Worm (Caenorhabditis elegans) whole organism, young adult: ENCODE results near the gene ifet-1.

Source experiments
- B0336.3 ChIP-seq: fragments of 200-800 bp; sonication (Bioruptor generic); IDR thresholded peaks from 2 replicates; pipeline ENCODE4 v1.3.6; 2022; ENCODE audit warnings: missing genetic modification characterization, missing compliant biosample characterization
- C06A6.2 ChIP-seq: fragments of 200-800 bp; sonication (Bioruptor generic); conservative IDR thresholded peaks from 2 replicates; pipeline ENCODE4 v1.3.6; 2022; ENCODE audit warnings: missing genetic modification characterization, missing compliant biosample characterization
- D2030.7 ChIP-seq: fragments of 200-800 bp; sonication (Bioruptor generic); IDR thresholded peaks from 2 replicates; pipeline ENCODE4 v1.3.6; 2022; ENCODE audit warnings: missing genetic modification reagents, missing genetic modification characterization, missing compliant biosample characterization
- F10E7.11 ChIP-seq: sonication (generic microtip); optimal IDR thresholded peaks from 2 replicates; lab custom pipeline; 2017; ENCODE audit warnings: mild to moderate bottlenecking, missing genetic modification characterization, moderate library complexity, missing compliant biosample characterization
- F23B12.7 ChIP-seq: sonication (generic microtip); optimal IDR thresholded peaks from 2 replicates; lab custom pipeline; 2017; ENCODE audit warnings: missing genetic modification characterization, mild to moderate bottlenecking, missing compliant biosample characterization, antibody characterized with exemption, moderate library complexity; ENCODE audit not compliant: insufficient read depth
- F33H1.4 ChIP-seq: fragments of 200-800 bp; sonication (Bioruptor generic); IDR thresholded peaks from 2 replicates; pipeline ENCODE4 v1.3.6; 2022; ENCODE audit warnings: missing genetic modification reagents, missing genetic modification characterization, missing compliant biosample characterization
- F49E8.2 ChIP-seq: sonication (generic microtip); optimal IDR thresholded peaks from 3 replicates; lab custom pipeline; 2017; ENCODE audit warnings: missing genetic modification characterization, mild to moderate bottlenecking, missing compliant biosample characterization, antibody characterized with exemption, moderate library complexity; ENCODE audit not compliant: insufficient read depth
- F57C9.4 ChIP-seq: sonication (generic microtip); optimal IDR thresholded peaks from 2 replicates; lab custom pipeline; 2017; ENCODE audit warnings: mild to moderate bottlenecking, missing genetic modification characterization, missing compliant biosample characterization
- K11D2.4 ChIP-seq: fragments of 200-800 bp; sonication (Bioruptor generic); IDR thresholded peaks from 2 replicates; pipeline ENCODE4 v1.3.6; 2022; ENCODE audit warnings: missing genetic modification reagents, missing genetic modification characterization, missing compliant biosample characterization
- Y53G8AR.9 ChIP-seq: fragments of 200-800 bp; sonication (Bioruptor generic); conservative IDR thresholded peaks from 2 replicates; pipeline ENCODE4 v1.3.6; 2022; ENCODE audit warnings: missing genetic modification reagents, missing genetic modification characterization, missing compliant biosample characterization
- ZK185.1 ChIP-seq: sonication (generic microtip); optimal IDR thresholded peaks from 2 replicates; lab custom pipeline; 2016; ENCODE audit warnings: mild to moderate bottlenecking, missing genetic modification characterization, missing compliant biosample characterization; ENCODE audit not compliant: poor library complexity, severe bottlenecking
- akir-1 ChIP-seq: fragments of 200-800 bp; sonication (Bioruptor generic); optimal IDR thresholded peaks from 2 replicates; lab custom pipeline; 2018; ENCODE audit warnings: mild to moderate bottlenecking, missing genetic modification characterization, moderate library complexity, missing compliant biosample characterization
- atf-7 ChIP-seq: sonication (generic microtip); optimal IDR thresholded peaks from 2 replicates; lab custom pipeline; 2017; ENCODE audit warnings: mild to moderate bottlenecking, missing genetic modification characterization, missing compliant biosample characterization
- attf-6 ChIP-seq: fragments of 200-800 bp; sonication (Bioruptor generic); IDR thresholded peaks from 2 replicates; pipeline ENCODE4 v1.3.6; 2022; ENCODE audit warnings: missing genetic modification reagents, missing genetic modification characterization, missing compliant biosample characterization
- cebp-1 ChIP-seq, 2 experiments: fragments of 200-800 bp in 1 of 2; sonication (Bioruptor generic) in 1 of 2; sonication (generic microtip) in 1 of 2; IDR thresholded peaks in 1 of 2; optimal IDR thresholded peaks in 1 of 2; 2 replicates each; pipeline versions ENCODE4 v1.3.6 to Lab custom; 2017 to 2022; ENCODE audit warnings: missing compliant biosample characterization in 2 of 2, missing genetic modification characterization in 2 of 2, mild to moderate bottlenecking in 1 of 2, missing genetic modification reagents in 1 of 2, moderate library complexity in 1 of 2
- ceh-58 ChIP-seq: fragments of 200-800 bp; sonication (Bioruptor generic); IDR thresholded peaks from 2 replicates; pipeline ENCODE4 v1.3.6; 2022; ENCODE audit warnings: missing genetic modification characterization, missing compliant biosample characterization
- ceh-79 ChIP-seq: sonication (generic microtip); optimal IDR thresholded peaks from 2 replicates; lab custom pipeline; 2017; ENCODE audit warnings: mild to moderate bottlenecking, missing genetic modification characterization, missing compliant biosample characterization
- ceh-91 ChIP-seq: fragments of 200-800 bp; sonication (Bioruptor generic); IDR thresholded peaks from 2 replicates; pipeline ENCODE4 v1.3.6; 2022; ENCODE audit warnings: missing genetic modification reagents, missing genetic modification characterization, missing compliant biosample characterization
- chd-7 ChIP-seq: sonication (generic microtip); optimal IDR thresholded peaks from 2 replicates; lab custom pipeline; 2016; ENCODE audit warnings: mild to moderate bottlenecking, missing genetic modification characterization, moderate library complexity, missing compliant biosample characterization
- dox-1 ChIP-seq: fragments of 200-800 bp; sonication (Bioruptor generic); IDR thresholded peaks from 2 replicates; pipeline ENCODE4 v1.3.6; 2022; ENCODE audit warnings: missing genetic modification reagents, missing genetic modification characterization, missing compliant biosample characterization
- dpl-1 ChIP-seq: fragments of 150-350 bp; optimal IDR thresholded peaks from 2 replicates; lab custom pipeline; 2014; ENCODE audit warnings: missing biosample characterization, missing genetic modification reagents, missing genetic modification characterization
- him-1 ChIP-seq: sonication (generic microtip); optimal IDR thresholded peaks from 2 replicates; lab custom pipeline; 2016; ENCODE audit warnings: missing genotype, missing genetic modification reagents, missing genetic modification characterization, missing compliant biosample characterization
- hmg-20 ChIP-seq: fragments of 200-800 bp; sonication (Bioruptor generic); IDR thresholded peaks from 2 replicates; pipeline ENCODE4 v1.3.6; 2022; ENCODE audit warnings: missing genetic modification reagents, missing genetic modification characterization, missing compliant biosample characterization
- hsf-1 ChIP-seq: fragments of 200-800 bp; sonication (Bioruptor generic); IDR thresholded peaks from 2 replicates; pipeline ENCODE4 v1.3.6; 2022; ENCODE audit warnings: missing genetic modification reagents, missing genetic modification characterization, missing compliant biosample characterization
- lag-1 ChIP-seq: fragments of 200-800 bp; sonication (Bioruptor generic); IDR thresholded peaks from 2 replicates; pipeline ENCODE4 v1.3.6; 2022; ENCODE audit warnings: missing genetic modification reagents, missing genetic modification characterization, missing compliant biosample characterization
- let-526 ChIP-seq: fragments of 200-800 bp; sonication (Bioruptor generic); IDR thresholded peaks from 2 replicates; pipeline ENCODE4 v1.3.6; 2022; ENCODE audit warnings: missing genetic modification reagents, missing genetic modification characterization, missing compliant biosample characterization
- let-607 ChIP-seq, 2 experiments: fragments of 200-800 bp in 1 of 2; sonication (Bioruptor generic) in 1 of 2; sonication (generic microtip) in 1 of 2; optimal IDR thresholded peaks; 2 replicates each; lab custom pipeline; 2016 to 2018; ENCODE audit warnings: mild to moderate bottlenecking in 2 of 2, missing compliant biosample characterization in 2 of 2, missing genetic modification characterization in 2 of 2, moderate library complexity in 2 of 2, missing genotype in 1 of 2
- lin-40 ChIP-seq: sonication (generic microtip); optimal IDR thresholded peaks from 2 replicates; lab custom pipeline; 2016; ENCODE audit warnings: missing genetic modification characterization, mild to moderate bottlenecking, missing compliant biosample characterization, missing genotype, missing genetic modification reagents
- lsl-1 ChIP-seq: fragments of 200-800 bp; sonication (Bioruptor generic); optimal IDR thresholded peaks from 2 replicates; lab custom pipeline; 2018; ENCODE audit warnings: mild to moderate bottlenecking, missing genetic modification characterization, moderate library complexity, missing compliant biosample characterization
- madf-10 ChIP-seq: sonication (generic microtip); optimal IDR thresholded peaks from 2 replicates; lab custom pipeline; 2016; ENCODE audit warnings: mild to moderate bottlenecking, missing genetic modification characterization, missing compliant biosample characterization
- madf-3 ChIP-seq: fragments of 200-800 bp; sonication (Bioruptor generic); IDR thresholded peaks from 2 replicates; pipeline ENCODE4 v1.3.6; 2022; ENCODE audit warnings: missing genetic modification reagents, missing genetic modification characterization, missing compliant biosample characterization
- mcd-1 ChIP-seq: fragments of 200-800 bp; sonication (Bioruptor generic); IDR thresholded peaks from 2 replicates; pipeline ENCODE4 v1.3.6; 2022; ENCODE audit warnings: missing genetic modification reagents, missing genetic modification characterization, missing compliant biosample characterization
- mes-4 ChIP-seq: sonication (generic microtip); optimal IDR thresholded peaks from 2 replicates; lab custom pipeline; 2016; ENCODE audit warnings: missing genotype, missing genetic modification characterization, missing compliant biosample characterization
- nfya-2 ChIP-seq: fragments of 200-800 bp; sonication (Bioruptor generic); IDR thresholded peaks from 2 replicates; pipeline ENCODE4 v1.3.6; 2022; ENCODE audit warnings: missing genetic modification reagents, missing genetic modification characterization, missing compliant biosample characterization
- nfyb-1 ChIP-seq: fragments of 200-800 bp; sonication (Bioruptor generic); IDR thresholded peaks from 2 replicates; pipeline ENCODE4 v1.3.6; 2022; ENCODE audit warnings: missing genetic modification reagents, missing genetic modification characterization, missing compliant biosample characterization
- nhr-120 ChIP-seq: fragments of 200-800 bp; sonication (Bioruptor generic); IDR thresholded peaks from 2 replicates; pipeline ENCODE4 v1.3.6; 2022; ENCODE audit warnings: missing genetic modification characterization, missing compliant biosample characterization
- nhr-179 ChIP-seq: sonication (generic microtip); optimal IDR thresholded peaks from 2 replicates; lab custom pipeline; 2016; ENCODE audit warnings: mild to moderate bottlenecking, missing genetic modification characterization, missing compliant biosample characterization
- nhr-27 ChIP-seq: fragments of 200-800 bp; sonication (Bioruptor generic); optimal IDR thresholded peaks from 2 replicates; lab custom pipeline; 2018; ENCODE audit warnings: mild to moderate bottlenecking, missing genetic modification characterization, moderate library complexity, missing compliant biosample characterization
- snpc-1.1 ChIP-seq: sonication (generic microtip); optimal IDR thresholded peaks from 2 replicates; lab custom pipeline; 2017; ENCODE audit warnings: missing genetic modification characterization, mild to moderate bottlenecking, missing compliant biosample characterization, antibody characterized with exemption, moderate library complexity, missing genotype, missing genetic modification reagents; ENCODE audit not compliant: insufficient read depth
- somi-1 ChIP-seq: fragments of 200-800 bp; sonication (Bioruptor generic); optimal IDR thresholded peaks from 2 replicates; lab custom pipeline; 2018; ENCODE audit warnings: mild to moderate bottlenecking, missing genetic modification characterization, missing compliant biosample characterization
- ztf-22 ChIP-seq: fragments of 200-800 bp; sonication (Bioruptor generic); optimal IDR thresholded peaks from 2 replicates; lab custom pipeline; 2018; ENCODE audit warnings: mild to moderate bottlenecking, missing genetic modification characterization, moderate library complexity, missing compliant biosample characterization

The ifet-1 gene

DNA sequence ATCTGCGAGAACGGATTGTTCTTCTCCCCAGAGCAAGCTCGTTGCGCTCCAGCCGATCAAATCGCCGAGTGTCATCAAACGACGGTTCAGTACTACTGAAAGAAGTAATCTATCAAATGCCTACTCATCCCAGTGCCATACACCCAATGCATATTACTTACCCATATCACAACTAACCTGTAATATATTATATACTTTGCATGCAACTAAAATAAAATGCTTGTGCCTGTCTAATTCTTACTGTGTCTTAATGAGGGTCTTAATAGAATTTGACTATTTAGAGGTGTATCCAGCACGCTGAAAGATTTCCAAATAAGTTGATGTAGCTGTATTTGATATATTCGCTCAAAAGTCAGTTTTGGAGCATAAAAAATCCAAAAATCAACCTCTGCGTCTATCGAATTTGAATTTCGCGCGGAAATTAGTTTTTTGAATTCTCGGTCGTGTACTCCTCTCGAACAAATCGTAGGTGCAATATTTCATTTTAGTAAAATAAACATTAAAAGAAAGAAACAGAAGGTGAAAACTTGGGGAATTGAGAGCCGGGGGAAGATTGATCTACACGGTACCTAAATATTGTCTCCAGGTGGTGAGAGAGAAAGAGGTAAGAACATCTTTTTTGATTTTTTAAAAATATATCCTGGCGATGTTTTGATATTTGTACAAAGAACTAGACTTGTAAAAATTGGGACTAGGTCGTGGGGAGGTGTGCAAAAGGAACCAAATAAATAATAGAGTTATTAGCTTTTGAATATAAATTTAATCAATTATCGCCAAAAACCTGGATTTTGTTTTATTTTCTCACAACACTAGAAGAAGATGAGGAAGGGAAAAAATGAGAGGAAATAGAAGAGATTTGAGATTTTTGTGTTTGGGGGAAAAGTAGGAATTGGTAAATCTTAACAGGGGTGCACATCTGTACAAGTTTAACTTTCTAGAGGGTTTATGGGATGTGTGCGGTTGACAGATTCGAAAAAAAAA, 16.5 kb upstream of the ifet-1 start (continued):
- peak; percentile 54 for TF ChIP-seq dpl-1 (GFP tag; lab: Kevin White, UChicago)
- TF ChIP-seq B0336.3, result peak; percentile 95
- no peak for TF ChIP-seq nfya-2 (GFP tag; lab: Robert Waterston, UW)
- peak; percentile 28 for TF ChIP-seq madf-10
- TF ChIP-seq F10E7.11 (tag; lab: Kevin White, UChicago), result peak; percentile 10
- TF ChIP-seq akir-1 (GFP tag; lab: Kevin White, UChicago), result no peak
- peak; percentile 66; the same call in 1 of the 2 replicates for TF ChIP-seq nfyb-1
- peak in 1 of 2 experiments; percentile 44 for TF ChIP-seq let-607 (tag; optimal IDR thresholded peaks at IDR 0.05; lab: Kevin White, UChicago)
- TF ChIP-seq F49E8.2 (tag; lab: Kevin White, UChicago), result peak; percentile 74
- TF ChIP-seq chd-7 (tag; lab: Kevin White, UChicago), result peak; percentile 28
- TF ChIP-seq F57C9.4 (tag; lab: Kevin White, UChicago), result no peak
- peak; percentile 100 for TF ChIP-seq him-1 (tag; lab: Kevin White, UChicago)
- TF ChIP-seq F33H1.4 (GFP tag; lab: Robert Waterston, UW), result peak; percentile 47
- TF ChIP-seq Y53G8AR.9, result peak; percentile 86
- TF ChIP-seq mcd-1, result peak; percentile 6; the same call in 1 of the 2 replicates
- peak; percentile 76 for TF ChIP-seq nhr-27 (tag; lab: Kevin White, UChicago)
- TF ChIP-seq ZK185.1 (tag; lab: Kevin White, UChicago), result peak; percentile 66
- peak; percentile 48 for TF ChIP-seq lin-40 (tag; lab: Kevin White, UChicago)
- peak; percentile 52 for TF ChIP-seq ceh-79
- no peak for TF ChIP-seq somi-1 (GFP tag; lab: Kevin White, UChicago)
- TF ChIP-seq madf-3, result 0 out of 2 replicates have a peak, but pooled peaks have one; percentile 68
- peak; percentile 95 for TF ChIP-seq atf-7 (tag; lab: Kevin White, UChicago)
- TF ChIP-seq ceh-91 (GFP tag; lab: Robert Waterston, UW), result peak; percentile 57
- TF ChIP-seq snpc-1.1 (tag; lab: Kevin White, UChicago), result peak; percentile 39
- TF ChIP-seq mes-4 (tag; lab: Kevin White, UChicago), result peak; percentile 28
- 0 out of 2 replicates have a peak, but pooled peaks have one; percentile 34 for TF ChIP-seq ceh-58
- no peak for TF ChIP-seq cebp-1 (GFP tag; IDR thresholded peaks at IDR 0.05; lab: Robert Waterston, UW)
- peak; percentile 73 for TF ChIP-seq cebp-1 (tag; optimal IDR thresholded peaks at IDR 0.05; lab: Kevin White, UChicago)
- TF ChIP-seq nhr-179 (tag; lab: Kevin White, UChicago), result peak; percentile 57
- no peak for TF ChIP-seq C06A6.2
- peak; percentile 66 for TF ChIP-seq hsf-1
- TF ChIP-seq hmg-20 (GFP tag; lab: Robert Waterston, UW), result peak; percentile 48; the same call in 1 of the 2 replicates
- peak; percentile 63 for TF ChIP-seq dox-1
- 0 out of 2 replicates have a peak, but pooled peaks have one; percentile 13 for TF ChIP-seq nhr-120 (GFP tag; lab: Robert Waterston, UW)
- 0 out of 2 replicates have a peak, but pooled peaks have one; percentile 37 for TF ChIP-seq K11D2.4 (GFP tag; lab: Robert Waterston, UW)
- TF ChIP-seq lag-1 (GFP tag; lab: Robert Waterston, UW), result no peak
- peak; percentile 78; the same call in 1 of the 2 replicates for TF ChIP-seq D2030.7 (GFP tag; lab: Robert Waterston, UW)
- peak; percentile 33 for TF ChIP-seq F23B12.7 (tag; lab: Kevin White, UChicago)
- TF ChIP-seq let-526 (GFP tag; lab: Robert Waterston, UW), result peak; percentile 52
- TF ChIP-seq lsl-1, result peak; percentile 51
- peak; percentile 79 for TF ChIP-seq attf-6 (GFP tag; lab: Robert Waterston, UW)
- TF ChIP-seq ztf-22 (GFP tag; lab: Kevin White, UChicago), result no peak
